Worm (Caenorhabditis elegans) whole organism, L4 larva: ENCODE data around the gene F25B5.5.

ENCODE experiments used
- F37D6.2 ChIP-seq: sonication (generic microtip); optimal IDR thresholded peaks from 2 replicates; lab custom pipeline; 2016; ENCODE audit warnings: mild to moderate bottlenecking, missing genetic modification characterization, missing compliant biosample characterization
- F44E2.7 ChIP-seq: fragments of 200-800 bp; sonication (Bioruptor generic); IDR thresholded peaks from 2 replicates; pipeline ENCODE4 v2.1.2; 2022; ENCODE audit warnings: missing genetic modification characterization, missing compliant biosample characterization
- R02D3.7 ChIP-seq: fragments of 150-350 bp; sonication (generic microtip); optimal IDR thresholded peaks from 3 replicates; lab custom pipeline; 2014; ENCODE audit warnings: missing biosample characterization, missing genetic modification characterization
- T20F7.1 ChIP-seq: fragments of 200-800 bp; sonication (Bioruptor generic); optimal IDR thresholded peaks from 2 replicates; lab custom pipeline; 2018; ENCODE audit warnings: mild to moderate bottlenecking, missing genetic modification characterization, missing compliant biosample characterization
- T26A8.4 ChIP-seq: fragments of 200-800 bp; sonication (Bioruptor generic); IDR thresholded peaks from 2 replicates; pipeline ENCODE4 v1.3.6; 2022; ENCODE audit warnings: missing genetic modification characterization, missing compliant biosample characterization
- Y48G9A.11 ChIP-seq: fragments of 200-800 bp; sonication (Bioruptor generic); IDR thresholded peaks from 2 replicates; pipeline ENCODE4 v1.3.6; 2022; ENCODE audit warnings: missing genetic modification reagents, missing genetic modification characterization, missing compliant biosample characterization
- ZK546.5 ChIP-seq, 2 experiments: sonication (generic microtip); optimal IDR thresholded peaks; 2 replicates each; lab custom pipeline; 2017; ENCODE audit warnings: missing biosample characterization in 2 of 2, missing genetic modification characterization in 2 of 2
- aha-1 ChIP-seq: fragments of 150-350 bp; peaks from one replicate; lab custom pipeline; 2014; ENCODE audit warnings: missing biosample characterization, missing genetic modification characterization
- arid-1 ChIP-seq: fragments of 200-800 bp; sonication (Bioruptor generic); conservative IDR thresholded peaks from 2 replicates; pipeline ENCODE4 v1.3.6; 2022; ENCODE audit warnings: missing genetic modification reagents, missing genetic modification characterization, missing compliant biosample characterization
- ceh-20 ChIP-seq: fragments of 200-800 bp; sonication (Bioruptor generic); IDR thresholded peaks from 2 replicates; pipeline ENCODE4 v1.3.6; 2022; ENCODE audit warnings: missing genetic modification reagents, missing genetic modification characterization, missing compliant biosample characterization
- ceh-32 ChIP-seq: sonication (generic microtip); optimal IDR thresholded peaks from 2 replicates; lab custom pipeline; 2016; ENCODE audit warnings: mild to moderate bottlenecking, missing genetic modification characterization, missing compliant biosample characterization; ENCODE audit not compliant: poor library complexity
- ceh-62 ChIP-seq: sonication (generic microtip); optimal IDR thresholded peaks from 2 replicates; lab custom pipeline; 2017; ENCODE audit warnings: missing biosample characterization, missing genetic modification characterization
- ceh-82 ChIP-seq: sonication (generic microtip); optimal IDR thresholded peaks from 2 replicates; lab custom pipeline; 2017; ENCODE audit warnings: missing biosample characterization, missing genetic modification characterization
- ces-1 ChIP-seq: fragments of 150-350 bp; sonication (generic microtip); optimal IDR thresholded peaks from 4 replicates; lab custom pipeline; 2014; ENCODE audit warnings: missing biosample characterization, missing genetic modification reagents, missing genetic modification characterization
- daf-16 ChIP-seq, 3 experiments: sonication (generic microtip); optimal IDR thresholded peaks; 2 replicates each; lab custom pipeline; 2016 to 2017; ENCODE audit warnings: missing genetic modification characterization in 3 of 3, missing genetic modification reagents in 3 of 3, mild to moderate bottlenecking in 2 of 3, missing compliant biosample characterization in 2 of 3, missing biosample characterization in 1 of 3, moderate library complexity in 1 of 3
- daf-8 ChIP-seq: fragments of 200-800 bp; sonication (Bioruptor generic); IDR thresholded peaks from 2 replicates; pipeline ENCODE4 v1.3.6; 2022; ENCODE audit warnings: missing genetic modification characterization, missing compliant biosample characterization
- dpl-1 ChIP-seq: fragments of 150-350 bp; optimal IDR thresholded peaks from 2 replicates; lab custom pipeline; 2014; ENCODE audit warnings: missing biosample characterization, missing genetic modification reagents, missing genetic modification characterization
- duxl-1 ChIP-seq: sonication (generic microtip); optimal IDR thresholded peaks from 2 replicates; lab custom pipeline; 2016; ENCODE audit warnings: mild to moderate bottlenecking, missing genetic modification characterization, moderate library complexity, missing compliant biosample characterization; ENCODE audit not compliant: poor library complexity
- fkh-10 ChIP-seq: fragments of 150-350 bp; optimal IDR thresholded peaks from 2 replicates; lab custom pipeline; 2014; ENCODE audit warnings: missing biosample characterization, missing genetic modification reagents, missing genetic modification characterization
- fos-1 ChIP-seq: fragments of 150-350 bp; optimal IDR thresholded peaks from 2 replicates; lab custom pipeline; 2014; ENCODE audit warnings: missing biosample characterization, missing genetic modification characterization
- hif-1 ChIP-seq, 2 experiments: sonication (generic microtip); optimal IDR thresholded peaks; 2 replicates each; lab custom pipeline; 2016 to 2017; ENCODE audit warnings: missing compliant biosample characterization in 2 of 2, missing genetic modification characterization in 2 of 2, missing genetic modification reagents in 2 of 2, missing genotype in 2 of 2, mild to moderate bottlenecking in 1 of 2
- hlh-30 ChIP-seq: sonication (generic microtip); optimal IDR thresholded peaks from 2 replicates; lab custom pipeline; 2017; ENCODE audit warnings: antibody characterized with exemption, mild to moderate bottlenecking, missing genetic modification characterization, missing compliant biosample characterization; ENCODE audit not compliant: insufficient read depth
- jun-1 ChIP-seq: fragments of 150-350 bp; optimal IDR thresholded peaks from 2 replicates; lab custom pipeline; 2014; ENCODE audit warnings: missing biosample characterization, missing genetic modification reagents, missing genetic modification characterization
- lim-7 ChIP-seq: fragments of 200-800 bp; sonication (Bioruptor generic); IDR thresholded peaks from 2 replicates; pipeline ENCODE4 v1.3.6; 2022; ENCODE audit warnings: missing genetic modification characterization, missing compliant biosample characterization
- lin-15B ChIP-seq: fragments of 150-350 bp; sonication (generic microtip); optimal IDR thresholded peaks from 3 replicates; lab custom pipeline; 2014; ENCODE audit warnings: missing biosample characterization, missing genetic modification characterization
- lin-38 ChIP-seq: fragments of 200-800 bp; sonication (Bioruptor generic); IDR thresholded peaks from 2 replicates; pipeline ENCODE4 v1.3.6; 2022; ENCODE audit warnings: missing genetic modification reagents, missing genetic modification characterization, missing compliant biosample characterization
- lsy-2 ChIP-seq, 2 experiments: fragments of 150-350 bp in 1 of 2; sonication (generic microtip) in 1 of 2; optimal IDR thresholded peaks; 2 replicates each; lab custom pipeline; 2014 to 2017; ENCODE audit warnings: missing biosample characterization in 2 of 2, missing genetic modification characterization in 2 of 2
- madf-9 ChIP-seq: fragments of 200-800 bp; sonication (Bioruptor generic); conservative IDR thresholded peaks from 2 replicates; pipeline ENCODE4 v1.3.6; 2022; ENCODE audit warnings: missing genetic modification reagents, missing genetic modification characterization, missing compliant biosample characterization
- mdt-29 ChIP-seq: fragments of 200-800 bp; sonication (Bioruptor generic); IDR thresholded peaks from 2 replicates; pipeline ENCODE4 v1.3.6; 2022; ENCODE audit warnings: missing genetic modification reagents, missing genetic modification characterization, missing compliant biosample characterization
- mep-1 ChIP-seq: fragments of 150-350 bp; sonication (generic microtip); optimal IDR thresholded peaks from 3 replicates; lab custom pipeline; 2014; ENCODE audit warnings: missing biosample characterization, missing genetic modification characterization
- mxl-2 ChIP-seq: fragments of 200-800 bp; sonication (Bioruptor generic); conservative IDR thresholded peaks from 2 replicates; pipeline ENCODE4 v1.3.6; 2022; ENCODE audit warnings: missing genetic modification reagents, missing genetic modification characterization, missing compliant biosample characterization
- nhr-11 ChIP-seq: fragments of 150-350 bp; optimal IDR thresholded peaks from 2 replicates; lab custom pipeline; 2014; ENCODE audit warnings: missing biosample characterization, missing genetic modification characterization
- nhr-25 ChIP-seq: sonication (generic microtip); optimal IDR thresholded peaks from 2 replicates; lab custom pipeline; 2017; ENCODE audit warnings: missing genetic modification characterization, mild to moderate bottlenecking, missing compliant biosample characterization, antibody characterized with exemption, moderate library complexity, borderline replicate concordance; ENCODE audit not compliant: insufficient read depth
- nhr-6 ChIP-seq: fragments of 150-350 bp; optimal IDR thresholded peaks from 2 replicates; lab custom pipeline; 2014; ENCODE audit warnings: missing biosample characterization, missing genetic modification characterization
- nhr-76 ChIP-seq: fragments of 150-350 bp; optimal IDR thresholded peaks from 2 replicates; lab custom pipeline; 2014; ENCODE audit warnings: missing biosample characterization, missing genetic modification characterization
- pqm-1 ChIP-seq: sonication (generic microtip); optimal IDR thresholded peaks from 2 replicates; lab custom pipeline; 2017; ENCODE audit warnings: missing biosample characterization, missing genetic modification characterization
- rbr-2 ChIP-seq: sonication (generic microtip); optimal IDR thresholded peaks from 2 replicates; lab custom pipeline; 2016; ENCODE audit warnings: missing genotype, missing genetic modification characterization, missing compliant biosample characterization
- sdz-12 ChIP-seq: fragments of 200-800 bp; sonication (Bioruptor generic); optimal IDR thresholded peaks from 2 replicates; lab custom pipeline; 2018; ENCODE audit warnings: mild to moderate bottlenecking, missing genetic modification characterization, missing compliant biosample characterization
- set-16 ChIP-seq: fragments of 200-800 bp; sonication (Bioruptor generic); IDR thresholded peaks from 2 replicates; pipeline ENCODE4 v1.3.6; 2022; ENCODE audit warnings: missing genetic modification reagents, missing genetic modification characterization, missing compliant biosample characterization
- snpc-1.2 ChIP-seq: fragments of 200-800 bp; sonication (Bioruptor generic); IDR thresholded peaks from 2 replicates; pipeline ENCODE4 v1.3.6; 2022; ENCODE audit warnings: missing genetic modification reagents, missing genetic modification characterization, missing compliant biosample characterization
- spr-3 ChIP-seq: fragments of 200-800 bp; sonication (Bioruptor generic); optimal IDR thresholded peaks from 2 replicates; lab custom pipeline; 2018; ENCODE audit warnings: mild to moderate bottlenecking, missing genetic modification characterization, missing compliant biosample characterization
- unc-62 ChIP-seq, 3 experiments: fragments of 150-350 bp in 1 of 3; sonication (generic microtip); optimal IDR thresholded peaks in 2 of 3; peaks in 1 of 3; 1 replicate in 1 of 3; 2 replicates in 2 of 3; lab custom pipeline; 2014 to 2017; ENCODE audit warnings: missing biosample characterization in 3 of 3, missing genetic modification characterization in 3 of 3, missing genetic modification reagents in 3 of 3, missing genotype in 1 of 3
- vab-7 ChIP-seq: fragments of 200-800 bp; sonication (Bioruptor generic); IDR thresholded peaks from 2 replicates; pipeline ENCODE4 v1.3.6; 2022; ENCODE audit warnings: missing genetic modification reagents, missing genetic modification characterization, missing compliant biosample characterization
- zfp-3 ChIP-seq: fragments of 200-800 bp; sonication (Bioruptor generic); conservative IDR thresholded peaks from 2 replicates; pipeline ENCODE4 v1.3.6; 2022; ENCODE audit warnings: missing genetic modification reagents, missing genetic modification characterization, missing compliant biosample characterization
- zip-11 ChIP-seq: fragments of 200-800 bp; sonication (Bioruptor generic); IDR thresholded peaks from 2 replicates; pipeline ENCODE4 v1.3.6; 2022; ENCODE audit warnings: missing genetic modification characterization, missing compliant biosample characterization
- zip-2 ChIP-seq: fragments of 150-350 bp; optimal IDR thresholded peaks from 2 replicates; lab custom pipeline; 2014; ENCODE audit warnings: missing biosample characterization, missing genetic modification characterization
- ztf-11 ChIP-seq: fragments of 150-350 bp; optimal IDR thresholded peaks from 2 replicates; lab custom pipeline; 2014; ENCODE audit warnings: missing biosample characterization, missing genetic modification characterization

The F25B5.5 gene

ce11 chrIII:5925724-5926123 lies 20.2 kb downstream of the F25B5.5 start, which contains the start of the genes dnc-2 and bcl-7 (continued):
- TF ChIP-seq zip-11 (GFP tag; lab: Robert Waterston, UW) (no peak), dpl-1 (GFP tag; lab: Kevin White, UChicago) (peak; percentile 65), duxl-1 (tag; lab: Kevin White, UChicago) (peak; percentile 15), mdt-29 (no peak), nhr-25 (tag; lab: Kevin White, UChicago) (no peak), lin-38 (GFP tag; lab: Robert Waterston, UW) (peak; percentile 88), rbr-2 (tag; lab: Kevin White, UChicago) (peak; percentile 38), daf-16 (GFP tag; optimal IDR thresholded peaks at IDR 0.05; lab: Kevin White, UChicago) (no peak), daf-16 (tag; optimal IDR thresholded peaks at IDR 0.05; lab: Kevin White, UChicago) (peak; percentile 31), aha-1 (tag; lab: Kevin White, UChicago) (peak; percentile 9), T20F7.1 (GFP tag; lab: Kevin White, UChicago) (peak; percentile 23), hif-1 (tag; optimal IDR thresholded peaks at IDR 0.05; lab: Kevin White, UChicago) (peak in 1 of 2 experiments; percentile 28), mep-1 (peak; percentile 38), ceh-32 (tag; lab: Kevin White, UChicago) (no peak), unc-62 (GFP tag; optimal IDR thresholded peaks at IDR 0.05 in 1 of 2; lab: Kevin White, UChicago) (no peak), unc-62 (tag; optimal IDR thresholded peaks at IDR 0.05; lab: Kevin White, UChicago) (no peak), R02D3.7 (tag; lab: Kevin White, UChicago) (no peak), nhr-6 (peak; percentile 12)

ce11 chrIII:5922236-5922635 lies 23.7 kb downstream of the F25B5.5 start:
- no peak for TF ChIP-seq zip-11 (GFP tag; lab: Robert Waterston, UW)
- TF ChIP-seq ZK546.5 (tag; optimal IDR thresholded peaks at IDR 0.05; lab: Kevin White, UChicago), result no peak
- TF ChIP-seq ceh-82, result no peak
- no peak for TF ChIP-seq lim-7 (GFP tag; lab: Robert Waterston, UW)
- no peak for TF ChIP-seq Y48G9A.11
- TF ChIP-seq hif-1 (tag; optimal IDR thresholded peaks at IDR 0.05; lab: Kevin White, UChicago), result no peak
- TF ChIP-seq lsy-2 (tag; optimal IDR thresholded peaks at IDR 0.05; lab: Kevin White, UChicago), result peak in 1 of 2 experiments; percentile 6
- no peak for TF ChIP-seq mep-1
- TF ChIP-seq ces-1 (GFP tag; lab: Kevin White, UChicago), result no peak
- no peak for TF ChIP-seq sdz-12 (GFP tag; lab: Kevin White, UChicago)
- TF ChIP-seq lin-15B (tag; lab: Kevin White, UChicago), result no peak
- no peak for TF ChIP-seq ceh-62 (tag; lab: Kevin White, UChicago)
- TF ChIP-seq ceh-20 (GFP tag; lab: Robert Waterston, UW), result no peak
- no peak for TF ChIP-seq nhr-11 (tag; lab: Kevin White, UChicago)
- no peak for TF ChIP-seq zfp-3
- TF ChIP-seq madf-9 (GFP tag; lab: Robert Waterston, UW), result no peak
- no peak for TF ChIP-seq zip-2 (tag; lab: Kevin White, UChicago)
- TF ChIP-seq fos-1 (tag; lab: Kevin White, UChicago), result no peak
- no peak for TF ChIP-seq mdt-29
- TF ChIP-seq vab-7 (GFP tag; lab: Robert Waterston, UW), result no peak
- TF ChIP-seq duxl-1 (tag; lab: Kevin White, UChicago), result no peak
- no peak for TF ChIP-seq spr-3 (GFP tag; lab: Kevin White, UChicago)
- no peak for TF ChIP-seq fkh-10
- TF ChIP-seq F37D6.2 (tag; lab: Kevin White, UChicago), result no peak
- TF ChIP-seq R02D3.7 (tag; lab: Kevin White, UChicago), result no peak
- TF ChIP-seq nhr-76 (tag; lab: Kevin White, UChicago), result no peak
- no peak for TF ChIP-seq T26A8.4 (GFP tag; lab: Robert Waterston, UW)
- no peak for TF ChIP-seq jun-1 (tag; lab: Kevin White, UChicago)
- no peak for TF ChIP-seq snpc-1.2
- no peak for TF ChIP-seq set-16 (GFP tag; lab: Robert Waterston, UW)
- peak in 1 of 2 experiments; percentile 72 for TF ChIP-seq unc-62 (GFP tag; optimal IDR thresholded peaks at IDR 0.05 in 1 of 2; lab: Kevin White, UChicago)
- TF ChIP-seq unc-62 (tag; optimal IDR thresholded peaks at IDR 0.05; lab: Kevin White, UChicago), result peak; percentile 42
- no peak for TF ChIP-seq pqm-1 (tag; lab: Kevin White, UChicago)
- TF ChIP-seq daf-16 (GFP tag; optimal IDR thresholded peaks at IDR 0.05; lab: Kevin White, UChicago), result no peak
- no peak for TF ChIP-seq daf-16 (tag; optimal IDR thresholded peaks at IDR 0.05; lab: Kevin White, UChicago)
- no peak for TF ChIP-seq F44E2.7
- TF ChIP-seq daf-8 (GFP tag; lab: Robert Waterston, UW), result no peak
- no peak for TF ChIP-seq ztf-11 (tag; lab: Kevin White, UChicago)
- TF ChIP-seq hlh-30 (tag; lab: Kevin White, UChicago), result peak; percentile 43
- no peak for TF ChIP-seq mxl-2 (GFP tag; lab: Robert Waterston, UW)
- no peak for TF ChIP-seq ceh-32 (tag; lab: Kevin White, UChicago)
- TF ChIP-seq arid-1 (GFP tag; lab: Robert Waterston, UW), result no peak
